Fruit fly (Drosophila melanogaster): ENCODE measurements around the gene CG9312.
A peak's percentile ranks its signal among the peaks of the same experiment; 100 is the strongest.

CG9312 gene

dm6 chr3R:13779241-13779683 lies 13.7 kb downstream of the CG9312 start, which contains the start of the genes CG42375 and CG9288 (continued):
- TF ChIP-seq zfh1 (GFP tag; IDR thresholded peaks at IDR 0.05), result peak; percentile 72; the same call in 2 of the 3 replicates
- no peak for TF ChIP-seq CG16863 (GFP tag; optimal IDR thresholded peaks at IDR 0.05)
- TF ChIP-seq CG15696 (tag; optimal IDR thresholded peaks at IDR 0.05), result peak; percentile 75
- no peak for TF ChIP-seq shn (GFP tag; optimal IDR thresholded peaks at IDR 0.05)
- TF ChIP-seq pan (optimal IDR thresholded peaks at IDR 0.05), result no peak
- TF ChIP-seq pan (GFP tag; optimal IDR thresholded peaks at IDR 0.05 in 1 of 2, IDR thresholded peaks at IDR 0.05 in 1 of 2), result peak in 1 of 2 experiments; percentile 75
- TF ChIP-seq sens (GFP tag), result peak; percentile 94
- no peak for TF ChIP-seq Doc3 (GFP tag; IDR thresholded peaks at IDR 0.05; ENCODE audit: partially characterized antibody)
- TF ChIP-seq sens-2 (GFP tag; IDR thresholded peaks at IDR 0.05), result no peak
- TF ChIP-seq lola (GFP tag; optimal IDR thresholded peaks at IDR 0.05), result peak in 1 of 3 experiments; percentile 22
- peak; percentile 73 for TF ChIP-seq Hmx (GFP tag; optimal IDR thresholded peaks at IDR 0.05)
- TF ChIP-seq Max (GFP tag; optimal IDR thresholded peaks at IDR 0.05), result peak; percentile 62
- 0 out of 3 replicates have a peak, but pooled peaks have one; percentile 33 for TF ChIP-seq B-H1 (GFP tag; IDR thresholded peaks at IDR 0.05)
- TF ChIP-seq Ptx1 (GFP tag; IDR thresholded peaks at IDR 0.05), result peak; percentile 72
- no peak for TF ChIP-seq sd (tag; optimal IDR thresholded peaks at IDR 0.05)
- TF ChIP-seq nerfin-1 (tag; optimal IDR thresholded peaks at IDR 0.05), result peak; percentile 73
- peak; percentile 81 for TF ChIP-seq zf30C (GFP tag; optimal IDR thresholded peaks at IDR 0.05)
- TF ChIP-seq CG8924 (tag; optimal IDR thresholded peaks at IDR 0.05), result peak; percentile 60
- peak; percentile 33 for TF ChIP-seq nmo (GFP tag; optimal IDR thresholded peaks at IDR 0.05)
- TF ChIP-seq gcm2 (GFP tag; optimal IDR thresholded peaks at IDR 0.05), result no peak
- TF ChIP-seq seq (GFP tag; IDR thresholded peaks at IDR 0.05), result no peak
- TF ChIP-seq en (GFP tag; optimal IDR thresholded peaks at IDR 0.05), result peak; percentile 38
- TF ChIP-seq dm (GFP tag; optimal IDR thresholded peaks at IDR 0.05), result peak; percentile 4
- no peak for TF ChIP-seq Adf1 (GFP tag; IDR thresholded peaks at IDR 0.05)
- TF ChIP-seq MESR4 (GFP tag; optimal IDR thresholded peaks at IDR 0.05), result peak; percentile 23
- TF ChIP-seq emc (GFP tag; optimal IDR thresholded peaks at IDR 0.05), result peak; percentile 21
- peak; percentile 77 for TF ChIP-seq Blimp-1 (GFP tag; optimal IDR thresholded peaks at IDR 0.05)
- TF ChIP-seq CG12391 (tag; optimal IDR thresholded peaks at IDR 0.05), result peak; percentile 43
- TF ChIP-seq Xrp1 (GFP tag; IDR thresholded peaks at IDR 0.05), result peak; percentile 82
- peak; percentile 29; the same call in 1 of the 2 replicates for TF ChIP-seq CG6272 (GFP tag; IDR thresholded peaks at IDR 0.05)
- no peak for TF ChIP-seq CG10543 (GFP tag; optimal IDR thresholded peaks at IDR 0.05)
- peak; percentile 8 for TF ChIP-seq CG14965 (GFP tag; optimal IDR thresholded peaks at IDR 0.05; ENCODE audit: borderline replicate concordance)
- TF ChIP-seq Mrtf (GFP tag; IDR thresholded peaks at IDR 0.05), result peak; percentile 41; the same call in 1 of the 3 replicates
- TF ChIP-seq CG6654 (GFP tag; optimal IDR thresholded peaks at IDR 0.05), result peak; percentile 41
- TF ChIP-seq CG4854 (GFP tag; optimal IDR thresholded peaks at IDR 0.05), result peak; percentile 66
- peak; percentile 36 for TF ChIP-seq Myb (GFP tag; optimal IDR thresholded peaks at IDR 0.05)
- peak; percentile 9 for TF ChIP-seq CG2116 (GFP tag; optimal IDR thresholded peaks at IDR 0.05)
- peak; percentile 44; the same call in 2 of the 4 replicates for TF ChIP-seq Gug (GFP tag; IDR thresholded peaks at IDR 0.05)
- peak; percentile 60 for TF ChIP-seq ATbp (GFP tag; optimal IDR thresholded peaks at IDR 0.05)
- TF ChIP-seq bsh (GFP tag; optimal IDR thresholded peaks at IDR 0.05), result peak in 1 of 2 experiments; percentile 43
- peak; percentile 75 for TF ChIP-seq ranshi (GFP tag; IDR thresholded peaks at IDR 0.05)
- TF ChIP-seq CG7839 (tag; optimal IDR thresholded peaks at IDR 0.05), result peak; percentile 85
- TF ChIP-seq wor (GFP tag; IDR thresholded peaks at IDR 0.05), result no peak
- TF ChIP-seq mirr (GFP tag; optimal IDR thresholded peaks at IDR 0.05), result no peak
- TF ChIP-seq stc (GFP tag; IDR thresholded peaks at IDR 0.05), result peak; percentile 76

Data from whole organism, embryonic.